Fruit fly (Drosophila melanogaster): ENCODE results near the gene fan.

DNA sequence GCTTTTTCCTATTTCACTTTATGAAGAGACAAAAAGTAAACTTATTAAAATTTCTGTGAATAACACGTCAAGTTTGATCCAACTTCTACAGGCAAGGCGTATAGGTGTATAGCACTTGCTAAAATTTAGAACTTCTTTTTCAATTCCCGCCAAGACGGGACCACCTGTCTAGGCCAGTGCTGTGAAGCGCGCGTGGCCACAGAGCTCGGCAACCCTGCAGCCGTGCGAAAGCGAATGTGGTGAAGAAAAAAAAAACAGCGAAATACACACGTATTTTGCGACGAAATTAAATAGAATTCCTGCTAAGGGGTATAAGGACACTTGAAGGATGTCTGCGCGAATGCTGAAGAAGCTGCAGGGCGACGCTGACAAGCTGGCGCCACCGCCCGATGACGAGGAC lies 1.2 kb downstream of the fan start, which contains the start of gene Nulp1:
- TF ChIP-seq CTCF (optimal IDR thresholded peaks at IDR 0.05) (no peak), CG8478 (optimal IDR thresholded peaks at IDR 0.05) (no peak)
